Fruit fly (Drosophila melanogaster) whole organism, wandering third instar larva: Measurements from ENCODE around the gene CG13876.

Source experiments
- Abd-B ChIP-seq: fragments of >200 bp; optimal IDR thresholded peaks from 2 replicates; lab custom pipeline; 2017; ENCODE audit warnings: missing biosample characterization, missing genetic modification characterization
- CG32264 ChIP-seq: fragments of 200-800 bp; sonication (Bioruptor generic); optimal IDR thresholded peaks from 2 replicates; lab custom pipeline; 2016; ENCODE audit warnings: missing biosample characterization, missing genetic modification characterization
- CG9705 ChIP-seq: fragments of 200-800 bp; sonication (Bioruptor generic); optimal IDR thresholded peaks from 2 replicates; lab custom pipeline; 2018; ENCODE audit warnings: missing biosample characterization, mild to moderate bottlenecking, missing genetic modification characterization
- CrebA ChIP-seq: fragments of 200-800 bp; sonication (Bioruptor generic); optimal IDR thresholded peaks from 2 replicates; lab custom pipeline; 2016; ENCODE audit warnings: missing biosample characterization, mild to moderate bottlenecking, missing genetic modification characterization, borderline replicate concordance
- Dfd ChIP-seq: fragments of >200 bp; optimal IDR thresholded peaks from 2 replicates; lab custom pipeline; 2017; ENCODE audit warnings: missing biosample characterization, missing genetic modification characterization
- Dif ChIP-seq: fragments of 200-275, 200-300 bp; sonication (Bioruptor generic); optimal IDR thresholded peaks from 2 replicates; lab custom pipeline; 2018; ENCODE audit warnings: missing biosample characterization, missing genetic modification characterization; ENCODE audit not compliant: partially characterized antibody
- GATAd ChIP-seq: sonication (Bioruptor generic); optimal IDR thresholded peaks from 2 replicates; lab custom pipeline; 2016; ENCODE audit warnings: missing biosample characterization, missing genetic modification characterization
- Hnf4 ChIP-seq: fragments of 200-800 bp; sonication (Bioruptor generic); optimal IDR thresholded peaks from 2 replicates; lab custom pipeline; 2016; ENCODE audit warnings: missing biosample characterization, mild to moderate bottlenecking, missing genetic modification characterization
- Hr78 ChIP-seq: fragments of >200 bp; optimal IDR thresholded peaks from 2 replicates; lab custom pipeline; 2017; ENCODE audit warnings: missing biosample characterization, missing genetic modification characterization
- Hr83 ChIP-seq: fragments of 200-300 bp; sonication (Bioruptor generic); optimal IDR thresholded peaks from 2 replicates; lab custom pipeline; 2016; ENCODE audit warnings: missing biosample characterization, mild to moderate bottlenecking, missing genetic modification characterization, moderate library complexity; ENCODE audit not compliant: poor library complexity, severe bottlenecking
- Jra ChIP-seq: sonication (Bioruptor generic); optimal IDR thresholded peaks from 2 replicates; lab custom pipeline; 2016; ENCODE audit warnings: missing biosample characterization, missing genetic modification characterization
- Mio ChIP-seq: sonication (Bioruptor generic); optimal IDR thresholded peaks from 2 replicates; lab custom pipeline; 2016; ENCODE audit warnings: missing biosample characterization, missing genetic modification characterization
- Myc ChIP-seq: fragments of >200 bp; optimal IDR thresholded peaks from 2 replicates; lab custom pipeline; 2017
- N ChIP-seq: fragments of >200 bp; optimal IDR thresholded peaks from 2 replicates; lab custom pipeline; 2018; ENCODE audit warnings: missing biosample characterization, missing external identifiers, missing genetic modification characterization
- OdsH ChIP-seq: fragments of 200-800 bp; sonication (Bioruptor generic); optimal IDR thresholded peaks from 2 replicates; lab custom pipeline; 2016; ENCODE audit warnings: missing biosample characterization, mild to moderate bottlenecking, missing genetic modification characterization
- Rel ChIP-seq, 2 experiments: fragments of 200-800 bp; sonication (Bioruptor generic) in 1 of 2; optimal IDR thresholded peaks; 2 replicates in 1 of 2; 3 replicates in 1 of 2; lab custom pipeline; 2016 to 2019; ENCODE audit warnings: mild to moderate bottlenecking in 2 of 2, missing biosample characterization in 2 of 2, missing genetic modification characterization in 2 of 2, moderate library complexity in 1 of 2
- Sp1 ChIP-seq: fragments of 200-800 bp; sonication (Bioruptor generic); optimal IDR thresholded peaks from 3 replicates; lab custom pipeline; 2019; ENCODE audit warnings: missing biosample characterization, mild to moderate bottlenecking, missing genetic modification characterization, moderate library complexity
- Vsx2 ChIP-seq: fragments of 200-300, 225-300 bp; sonication (Bioruptor generic); optimal IDR thresholded peaks from 2 replicates; lab custom pipeline; 2018; ENCODE audit warnings: missing biosample characterization, missing genetic modification characterization; ENCODE audit not compliant: partially characterized antibody
- br ChIP-seq: fragments of 200-800 bp; sonication (Bioruptor generic); optimal IDR thresholded peaks from 2 replicates; lab custom pipeline; 2016; ENCODE audit warnings: missing biosample characterization, missing genetic modification characterization
- brk ChIP-seq: fragments of 200-800 bp; sonication (Bioruptor generic); optimal IDR thresholded peaks from 2 replicates; lab custom pipeline; 2016; ENCODE audit warnings: missing biosample characterization, mild to moderate bottlenecking, missing genetic modification characterization
- dl ChIP-seq, 2 experiments: fragments of 175-275, 200-275 bp in 1 of 2; fragments of 200-275 bp in 1 of 2; sonication (Bioruptor generic); optimal IDR thresholded peaks; lab custom pipeline; 2018; ENCODE audit warnings: mild to moderate bottlenecking in 2 of 2, missing biosample characterization in 2 of 2, missing genetic modification characterization in 2 of 2, moderate library complexity in 2 of 2; ENCODE audit not compliant: partially characterized antibody in 2 of 2, insufficient read depth in 1 of 2
- dmrt93B ChIP-seq: fragments of 200-800 bp; sonication (Bioruptor generic); optimal IDR thresholded peaks from 2 replicates; lab custom pipeline; 2018; ENCODE audit warnings: missing biosample characterization, mild to moderate bottlenecking, missing genetic modification characterization
- dsf ChIP-seq: sonication (Bioruptor generic); optimal IDR thresholded peaks from 2 replicates; lab custom pipeline; 2016; ENCODE audit warnings: missing biosample characterization, missing genetic modification characterization, borderline replicate concordance
- foxo ChIP-seq, 2 experiments: fragments of 200-800 bp; sonication (Bioruptor generic); optimal IDR thresholded peaks; 2 replicates in 1 of 2; 3 replicates in 1 of 2; lab custom pipeline; 2016 to 2017; ENCODE audit warnings: missing biosample characterization in 2 of 2, missing genetic modification characterization in 2 of 2
- fru ChIP-seq: fragments of 200-800 bp; sonication (Bioruptor generic); optimal IDR thresholded peaks from 3 replicates; lab custom pipeline; 2016; ENCODE audit warnings: missing biosample characterization, mild to moderate bottlenecking, missing genetic modification characterization
- h ChIP-seq: fragments of 200-800 bp; sonication (Bioruptor generic); optimal IDR thresholded peaks from 3 replicates; lab custom pipeline; 2016; ENCODE audit warnings: missing biosample characterization, mild to moderate bottlenecking, missing genetic modification characterization
- lola ChIP-seq: fragments of >200 bp; optimal IDR thresholded peaks from 2 replicates; lab custom pipeline; 2017; ENCODE audit warnings: missing biosample characterization, missing genetic modification characterization
- pan ChIP-seq: fragments of >200 bp; optimal IDR thresholded peaks from 2 replicates; lab custom pipeline; 2017
- psq ChIP-seq: fragments of 200-800 bp; sonication (Bioruptor generic); optimal IDR thresholded peaks from 3 replicates; lab custom pipeline; 2017; ENCODE audit warnings: missing biosample characterization, mild to moderate bottlenecking, missing genetic modification characterization, moderate library complexity
- rgr ChIP-seq: fragments of 200-800 bp; sonication (Bioruptor generic); optimal IDR thresholded peaks from 3 replicates; lab custom pipeline; 2016; ENCODE audit warnings: missing biosample characterization, mild to moderate bottlenecking, missing genetic modification characterization
- sage ChIP-seq: fragments of 200-800 bp; sonication (Bioruptor generic); optimal IDR thresholded peaks from 2 replicates; lab custom pipeline; 2016; ENCODE audit warnings: missing biosample characterization, mild to moderate bottlenecking, missing genetic modification characterization
- sv ChIP-seq: fragments of 200-800 bp; sonication (Bioruptor generic); optimal IDR thresholded peaks from 3 replicates; lab custom pipeline; 2016; ENCODE audit warnings: missing biosample characterization, missing genetic modification characterization
- usp ChIP-seq: fragments of >200 bp; optimal IDR thresholded peaks from 2 replicates; lab custom pipeline; 2017; ENCODE audit warnings: missing biosample characterization, missing genetic modification characterization
- woc ChIP-seq: sonication (Bioruptor generic); optimal IDR thresholded peaks from 2 replicates; lab custom pipeline; 2016; ENCODE audit warnings: missing biosample characterization, mild to moderate bottlenecking, missing genetic modification characterization

Gene CG13876

dm6 chr3L:211200-211599, 5.3 kb downstream of the CG13876 start, which contains the start of gene Prp4k:
Gene Prp4k (minus strand): TSS chr3L:211457.
- TF ChIP-seq woc (GFP tag; lab: Kevin White, UChicago), result no peak
- TF ChIP-seq lola (GFP tag; lab: Kevin White, UChicago), result no peak
- TF ChIP-seq OdsH, result no peak
- TF ChIP-seq CG9705, result no peak
- TF ChIP-seq Vsx2, result no peak
- TF ChIP-seq br (GFP tag; lab: Kevin White, UChicago), result no peak
- no peak for TF ChIP-seq CG32264 (GFP tag; lab: Kevin White, UChicago)
- TF ChIP-seq Rel (GFP tag; optimal IDR thresholded peaks at IDR 0.05; lab: Kevin White, UChicago), result no peak
- peak; percentile 30 for TF ChIP-seq Rel (tag; optimal IDR thresholded peaks at IDR 0.05; lab: Kevin White, UChicago)
- peak; percentile 21 for TF ChIP-seq psq (GFP tag; lab: Kevin White, UChicago)

- TF ChIP-seq Hr83 (GFP tag; lab: Kevin White, UChicago) (no peak), CrebA (GFP tag; lab: Kevin White, UChicago) (no peak), br (GFP tag; lab: Kevin White, UChicago) (no peak), GATAd (GFP tag; lab: Kevin White, UChicago) (no peak), pan (lab: Kevin White, UChicago) (no peak), rgr (GFP tag; lab: Kevin White, UChicago) (no peak), CG9705 (no peak), Rel (GFP tag; optimal IDR thresholded peaks at IDR 0.05; lab: Kevin White, UChicago) (no peak), Rel (tag; optimal IDR thresholded peaks at IDR 0.05; lab: Kevin White, UChicago) (no peak), Dif (no peak), psq (GFP tag; lab: Kevin White, UChicago) (no peak), Myc (lab: Kevin White, UChicago) (no peak), Jra (no peak), sage (GFP tag; lab: Kevin White, UChicago) (no peak), Vsx2 (no peak), sv (GFP tag; lab: Kevin White, UChicago) (no peak), foxo (GFP tag; optimal IDR thresholded peaks at IDR 0.05; lab: Kevin White, UChicago) (no peak), h (no peak), Hr78 (no peak)
Measured at dm6 chr3L:212520-212919, 6.6 kb downstream of the CG13876 start, which contains the start of the genes thoc7 and Dis3l2. Gene thoc7 (minus strand): TSS chr3L:212687. Gene Dis3l2 (plus strand): TSS chr3L:212709.

- no peak for TF ChIP-seq rgr (GFP tag; lab: Kevin White, UChicago)
- TF ChIP-seq Vsx2, result no peak
- no peak for TF ChIP-seq sv (GFP tag; lab: Kevin White, UChicago)
- TF ChIP-seq Jra, result no peak
- TF ChIP-seq Rel (GFP tag; optimal IDR thresholded peaks at IDR 0.05; lab: Kevin White, UChicago), result no peak
- no peak for TF ChIP-seq Rel (tag; optimal IDR thresholded peaks at IDR 0.05; lab: Kevin White, UChicago)
Measured at dm6 chr3L:216325-216724, 10.4 kb downstream of the CG13876 start, which contains the start of gene Kaz1-ORFB. Gene Kaz1-ORFB (plus strand): TSS chr3L:216625.

- TF ChIP-seq foxo (GFP tag; optimal IDR thresholded peaks at IDR 0.05; lab: Kevin White, UChicago), result no peak
- no peak for TF ChIP-seq fru (GFP tag; lab: Kevin White, UChicago)
- TF ChIP-seq woc (GFP tag; lab: Kevin White, UChicago), result no peak
- TF ChIP-seq Hnf4 (GFP tag; lab: Kevin White, UChicago), result no peak
- TF ChIP-seq CG9705, result no peak
- TF ChIP-seq Abd-B (GFP tag; lab: Kevin White, UChicago), result no peak
- no peak for TF ChIP-seq Rel (GFP tag; optimal IDR thresholded peaks at IDR 0.05; lab: Kevin White, UChicago)
- TF ChIP-seq Rel (tag; optimal IDR thresholded peaks at IDR 0.05; lab: Kevin White, UChicago), result no peak
- TF ChIP-seq GATAd (GFP tag; lab: Kevin White, UChicago), result no peak
- no peak for TF ChIP-seq dsf (GFP tag; lab: Kevin White, UChicago)
- TF ChIP-seq N (GFP tag; lab: Kevin White, UChicago), result no peak
- TF ChIP-seq Dif, result no peak
Measured at dm6 chr3L:217480-218118, 11.7 kb downstream of the CG13876 start, which contains the start of gene CG13877. Gene CG13877 (plus strand): TSS chr3L:218068.

- TF ChIP-seq Jra, result no peak
- TF ChIP-seq dmrt93B (GFP tag; lab: Kevin White, UChicago), result peak; percentile 73
- TF ChIP-seq Abd-B (GFP tag; lab: Kevin White, UChicago), result no peak
- TF ChIP-seq usp (GFP tag; lab: Kevin White, UChicago), result no peak
- peak; percentile 63 for TF ChIP-seq Hr83 (GFP tag; lab: Kevin White, UChicago)
- TF ChIP-seq fru (GFP tag; lab: Kevin White, UChicago), result peak; percentile 74
- no peak for TF ChIP-seq brk (GFP tag; lab: Kevin White, UChicago)
- peak in 1 of 2 experiments; percentile 81 for TF ChIP-seq foxo (GFP tag; optimal IDR thresholded peaks at IDR 0.05; lab: Kevin White, UChicago)
- TF ChIP-seq dsf (GFP tag; lab: Kevin White, UChicago), result no peak
- TF ChIP-seq Hnf4 (GFP tag; lab: Kevin White, UChicago), result peak; percentile 4
- peak; percentile 82 for TF ChIP-seq sv (GFP tag; lab: Kevin White, UChicago)
- TF ChIP-seq Mio (GFP tag; lab: Kevin White, UChicago), result no peak
- no peak for TF ChIP-seq Dif
- peak; percentile 44 for TF ChIP-seq sage (GFP tag; lab: Kevin White, UChicago)
- peak; percentile 61 for TF ChIP-seq Sp1
- peak; percentile 73 for TF ChIP-seq h
- TF ChIP-seq CrebA (GFP tag; lab: Kevin White, UChicago), result no peak
- peak; percentile 68 for TF ChIP-seq br (GFP tag; lab: Kevin White, UChicago)
- no peak for TF ChIP-seq Dfd (GFP tag; lab: Kevin White, UChicago)
- TF ChIP-seq N (GFP tag; lab: Kevin White, UChicago), result no peak
- no peak for TF ChIP-seq dl (GFP tag; optimal IDR thresholded peaks at IDR 0.05; lab: Kevin White, UChicago; ENCODE audit: insufficient read depth in 1 of 2, partially characterized antibody in 2 of 2)
Measured at dm6 chr3L:223019-223902, 17.3 kb downstream of the CG13876 start, which contains the start of the genes pyx and CG33229. Gene pyx (minus strand): TSS chr3L:223069. Gene CG33229 (plus strand): TSS chr3L:223852.
